Fruit fly (Drosophila melanogaster): ENCODE data around the gene CG32454.

- TF ChIP-seq CG8478 (optimal IDR thresholded peaks at IDR 0.05) (no peak), CTCF (optimal IDR thresholded peaks at IDR 0.05) (no peak)
Measured at dm6 chr3L:22733607-22734006, 4.0 kb downstream of the CG32454 start.
